Worm (Caenorhabditis elegans) whole organism, late embryonic: ENCODE measurements around the gene gpcp-2.

Source experiments
- ama-1 ChIP-seq: fragments of 150-350 bp; optimal IDR thresholded peaks from 2 replicates; lab custom pipeline; 2014
- ceh-30 ChIP-seq: fragments of 150-350 bp; optimal IDR thresholded peaks from 2 replicates; lab custom pipeline; 2014; ENCODE audit warnings: missing biosample characterization, missing genetic modification characterization
- dve-1 ChIP-seq: sonication (generic microtip); optimal IDR thresholded peaks from 2 replicates; lab custom pipeline; 2017; ENCODE audit warnings: antibody characterized with exemption, mild to moderate bottlenecking, missing genetic modification characterization, missing compliant biosample characterization
- eyg-1 ChIP-seq: sonication (generic microtip); optimal IDR thresholded peaks from 2 replicates; lab custom pipeline; 2016; ENCODE audit warnings: missing genotype, missing genetic modification characterization, missing compliant biosample characterization
- fkh-10 ChIP-seq: fragments of 150-350 bp; optimal IDR thresholded peaks from 2 replicates; lab custom pipeline; 2014; ENCODE audit warnings: missing biosample characterization, missing genetic modification reagents, missing genetic modification characterization
- hlh-13 ChIP-seq: fragments of 200-800 bp; sonication (Bioruptor generic); optimal IDR thresholded peaks from 2 replicates; lab custom pipeline; 2018; ENCODE audit warnings: mild to moderate bottlenecking, missing genetic modification characterization, missing compliant biosample characterization
- lin-11 ChIP-seq: fragments of 200-800 bp; sonication (Bioruptor generic); optimal IDR thresholded peaks from 2 replicates; lab custom pipeline; 2018; ENCODE audit warnings: mild to moderate bottlenecking, missing genetic modification characterization, missing compliant biosample characterization
- nhr-11 ChIP-seq: fragments of 150-350 bp; optimal IDR thresholded peaks from 2 replicates; lab custom pipeline; 2014; ENCODE audit warnings: missing biosample characterization, missing genetic modification characterization
- pqm-1 ChIP-seq: sonication (generic microtip); optimal IDR thresholded peaks from 2 replicates; lab custom pipeline; 2016; ENCODE audit warnings: missing genetic modification characterization, missing compliant biosample characterization
- syd-9 ChIP-seq: sonication (generic microtip); optimal IDR thresholded peaks from 2 replicates; lab custom pipeline; 2016; ENCODE audit warnings: mild to moderate bottlenecking, missing genetic modification characterization, moderate library complexity, missing compliant biosample characterization
- tbx-2 ChIP-seq: sonication (generic microtip); optimal IDR thresholded peaks from 2 replicates; lab custom pipeline; 2016; ENCODE audit warnings: missing genetic modification characterization, missing compliant biosample characterization
- unc-86 ChIP-seq: sonication (generic microtip); optimal IDR thresholded peaks from 2 replicates; lab custom pipeline; 2016; ENCODE audit warnings: missing genetic modification characterization, missing compliant biosample characterization
- zip-5 ChIP-seq: sonication (generic microtip); optimal IDR thresholded peaks from 2 replicates; lab custom pipeline; 2016; ENCODE audit warnings: missing genetic modification characterization, missing compliant biosample characterization
- ztf-16 ChIP-seq: sonication (generic microtip); optimal IDR thresholded peaks from 2 replicates; lab custom pipeline; 2017; ENCODE audit warnings: missing genetic modification characterization, missing compliant biosample characterization

DNA sequence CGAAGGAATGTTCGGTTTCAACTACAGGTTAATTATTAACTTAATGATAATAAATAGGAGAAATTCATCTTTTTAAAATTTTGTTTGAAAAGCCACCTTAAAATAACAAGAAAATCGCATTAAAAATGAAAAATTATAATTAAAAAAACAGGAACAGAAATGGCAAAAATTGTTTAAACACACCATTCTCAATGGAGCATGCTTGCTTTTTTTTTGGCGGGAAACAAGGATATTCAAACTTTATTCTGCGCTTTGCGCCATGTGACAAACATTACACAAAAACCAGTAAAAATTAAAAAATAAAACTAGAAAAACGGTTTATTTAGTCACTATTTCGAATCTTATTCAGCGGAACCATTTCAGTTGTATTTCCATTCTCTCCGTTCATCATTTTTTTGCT is 44.4 kb downstream of the gpcp-2 start:
- TF ChIP-seq tbx-2 (tag; lab: Kevin White, UChicago) (no peak), ztf-16 (tag; lab: Kevin White, UChicago) (no peak), eyg-1 (tag; lab: Kevin White, UChicago) (no peak), pqm-1 (no peak), ama-1 (lab: Kevin White, UChicago) (no peak), fkh-10 (GFP tag; lab: Kevin White, UChicago) (no peak), hlh-13 (GFP tag; lab: Kevin White, UChicago) (no peak), ceh-30 (tag; lab: Kevin White, UChicago) (no peak), lin-11 (tag; lab: Kevin White, UChicago) (no peak), zip-5 (no peak), dve-1 (tag; lab: Kevin White, UChicago) (no peak), nhr-11 (tag; lab: Kevin White, UChicago) (no peak), syd-9 (tag; lab: Kevin White, UChicago) (no peak), unc-86 (tag; lab: Kevin White, UChicago) (no peak)
